Worm (Caenorhabditis elegans): ENCODE data around the gene K11D12.12.

ce11 chrV:5018067-5018466 is 34.0 kb upstream of the K11D12.12 start:
- TF ChIP-seq nhr-11 (tag; optimal IDR thresholded peaks at IDR 0.05) (no peak), egl-27 (tag; optimal IDR thresholded peaks at IDR 0.05) (no peak), aly-2 (tag; optimal IDR thresholded peaks at IDR 0.05) (no peak), lin-13 (GFP tag; optimal IDR thresholded peaks at IDR 0.05) (no peak), ceh-82 (tag; optimal IDR thresholded peaks at IDR 0.05) (no peak), snpc-4 (tag; optimal IDR thresholded peaks at IDR 0.05) (no peak), unc-39 (tag; optimal IDR thresholded peaks at IDR 0.05) (no peak), nhr-237 (tag; optimal IDR thresholded peaks at IDR 0.05) (no peak), nhr-76 (tag; optimal IDR thresholded peaks at IDR 0.05) (no peak), fkh-10 (GFP tag; optimal IDR thresholded peaks at IDR 0.05) (no peak), lsy-2 (tag; optimal IDR thresholded peaks at IDR 0.05) (no peak), ces-1 (GFP tag; optimal IDR thresholded peaks at IDR 0.05) (no peak), nhr-77 (tag; optimal IDR thresholded peaks at IDR 0.05) (no peak)
